Fruit fly (Drosophila melanogaster) whole organism, embryonic: Measurements from ENCODE around the gene Snx21.
A peak's percentile ranks its signal among the peaks of the same experiment; 100 is the strongest.

Source experiments
- CG10267 ChIP-seq: fragments of 200-800 bp; sonication (Bioruptor generic); optimal IDR thresholded peaks from 2 replicates; lab custom pipeline; 2018; ENCODE audit warnings: missing biosample characterization, mild to moderate bottlenecking, missing genetic modification characterization, moderate library complexity
- CG1233 ChIP-seq: fragments of 200-800 bp; sonication (Bioruptor generic); optimal IDR thresholded peaks from 4 replicates; lab custom pipeline; 2018; ENCODE audit warnings: missing biosample characterization, mild to moderate bottlenecking, missing genetic modification characterization
- CG13123 ChIP-seq: fragments of 200-800 bp; sonication (Bioruptor generic); optimal IDR thresholded peaks from 2 replicates; lab custom pipeline; 2016; ENCODE audit warnings: missing biosample characterization, missing genetic modification characterization
- CG14441 ChIP-seq: fragments of 200-800 bp; sonication (Bioruptor generic); IDR thresholded peaks from 2 replicates; pipeline ENCODE4 v1.3.6; 2022; ENCODE audit warnings: missing biosample characterization, missing genetic modification characterization
- CG15479 ChIP-seq: fragments of 200-800 bp; sonication (Bioruptor generic); optimal IDR thresholded peaks from 3 replicates; lab custom pipeline; 2019; ENCODE audit warnings: missing biosample characterization, mild to moderate bottlenecking, missing genetic modification characterization, moderate library complexity
- CG18599 ChIP-seq: fragments of 200-800 bp; sonication (Bioruptor generic); optimal IDR thresholded peaks from 3 replicates; lab custom pipeline; 2017; ENCODE audit warnings: missing biosample characterization, missing genetic modification characterization, mild to moderate bottlenecking, moderate library complexity, missing genetic modification reagents
- CG2875 ChIP-seq: fragments of 200-800 bp; sonication (Bioruptor generic); optimal IDR thresholded peaks from 2 replicates; lab custom pipeline; 2017; ENCODE audit warnings: missing biosample characterization, mild to moderate bottlenecking, missing genetic modification characterization, missing genetic modification reagents
- CG34376 ChIP-seq: fragments of 200-800 bp; sonication (Bioruptor generic); optimal IDR thresholded peaks from 2 replicates; lab custom pipeline; 2018; ENCODE audit warnings: missing biosample characterization, mild to moderate bottlenecking, missing genetic modification characterization
- CG3838 ChIP-seq: fragments of 200-800 bp; sonication (Bioruptor generic); optimal IDR thresholded peaks from 3 replicates; lab custom pipeline; 2016; ENCODE audit warnings: missing biosample characterization, missing genetic modification characterization
- CG4282 ChIP-seq: fragments of 200-800 bp; sonication (Bioruptor generic); optimal IDR thresholded peaks from 2 replicates; lab custom pipeline; 2016; ENCODE audit warnings: missing biosample characterization, missing genetic modification characterization
- CG4328 ChIP-seq: fragments of 200-800 bp; sonication (Bioruptor generic); optimal IDR thresholded peaks from 3 replicates; lab custom pipeline; 2017; ENCODE audit warnings: missing biosample characterization, missing genetic modification reagents, missing genetic modification characterization
- CG43689 ChIP-seq: fragments of 200-800 bp; sonication (Bioruptor generic); IDR thresholded peaks from 2 replicates; pipeline ENCODE4 v1.3.6; 2022; ENCODE audit warnings: missing biosample characterization, missing genetic modification characterization
- CG4707 ChIP-seq: fragments of 200-800 bp; sonication (Bioruptor generic); optimal IDR thresholded peaks from 2 replicates; lab custom pipeline; 2018; ENCODE audit warnings: missing biosample characterization, mild to moderate bottlenecking, missing genetic modification characterization, moderate library complexity
- CG7928 ChIP-seq: fragments of 200-800 bp; sonication (Bioruptor generic); optimal IDR thresholded peaks from 2 replicates; lab custom pipeline; 2017; ENCODE audit warnings: missing biosample characterization, mild to moderate bottlenecking, missing genetic modification characterization
- CG7963 ChIP-seq: fragments of 200-800 bp; sonication (Bioruptor generic); IDR thresholded peaks from 3 replicates; pipeline ENCODE4 v1.3.6; 2022; ENCODE audit warnings: missing biosample characterization, missing genetic modification characterization; ENCODE audit not compliant: partially characterized antibody
- CG9817 ChIP-seq: fragments of 200-800 bp; sonication (Bioruptor generic); optimal IDR thresholded peaks from 2 replicates; lab custom pipeline; 2018; ENCODE audit warnings: missing biosample characterization, mild to moderate bottlenecking, missing genetic modification characterization, moderate library complexity
- CTCF ChIP-seq: fragments of 200-800 bp; sonication (Bioruptor generic); optimal IDR thresholded peaks from 2 replicates; lab custom pipeline; 2017; ENCODE audit warnings: missing biosample characterization, mild to moderate bottlenecking, missing genetic modification characterization, moderate library complexity
- CkIIα-i1 ChIP-seq: fragments of 200-800 bp; sonication (Bioruptor generic); IDR thresholded peaks from 2 replicates; pipeline ENCODE4 v1.3.6; 2022; ENCODE audit warnings: missing biosample characterization, missing genetic modification characterization
- H2.0 ChIP-seq: fragments of 200-800 bp; sonication (Bioruptor generic); IDR thresholded peaks from 2 replicates; pipeline ENCODE4 v1.3.6; 2022; ENCODE audit warnings: missing biosample characterization, missing genetic modification characterization
- HmgZ ChIP-seq: fragments of 200-800 bp; sonication (Bioruptor generic); optimal IDR thresholded peaks from 2 replicates; lab custom pipeline; 2018; ENCODE audit warnings: missing biosample characterization, mild to moderate bottlenecking, missing genetic modification characterization
- Hr39 ChIP-seq: fragments of >200 bp; optimal IDR thresholded peaks from 2 replicates; lab custom pipeline; 2017
- Max ChIP-seq: fragments of 200-800 bp; sonication (Bioruptor generic); optimal IDR thresholded peaks from 2 replicates; lab custom pipeline; 2016; ENCODE audit warnings: missing biosample characterization, mild to moderate bottlenecking, missing genetic modification characterization
- Nf-YA ChIP-seq: fragments of 200-800 bp; sonication (Bioruptor generic); IDR thresholded peaks from 2 replicates; pipeline ENCODE4 v1.3.6; 2022; ENCODE audit warnings: missing biosample characterization, missing genetic modification characterization
- Oaz ChIP-seq: fragments of 200-800 bp; sonication (Bioruptor generic); IDR thresholded peaks from 2 replicates; pipeline ENCODE4 v1.3.6; 2022; ENCODE audit warnings: missing biosample characterization, missing genetic modification characterization
- Poxn ChIP-seq: fragments of 200-800 bp; sonication (Bioruptor generic); IDR thresholded peaks from 2 replicates; pipeline ENCODE4 v1.3.6; 2022; ENCODE audit warnings: missing biosample characterization, missing genetic modification characterization
- Ptx1 ChIP-seq: fragments of 200-800 bp; sonication (Bioruptor generic); IDR thresholded peaks from 2 replicates; pipeline ENCODE4 v1.3.6; 2022; ENCODE audit warnings: missing biosample characterization, missing genetic modification characterization
- Tbp ChIP-seq: fragments of >200 bp; optimal IDR thresholded peaks from 2 replicates; lab custom pipeline; 2018; ENCODE audit warnings: missing biosample characterization, missing genetic modification characterization
- Trl ChIP-seq, 3 experiments: fragments of >200 bp in 2 of 3; fragments of 200-800 bp in 1 of 3; sonication (Bioruptor generic) in 1 of 3; optimal IDR thresholded peaks; 2 replicates in 1 of 3; 3 replicates in 2 of 3; lab custom pipeline; 2016 to 2017; ENCODE audit warnings: missing biosample characterization in 1 of 3, missing genetic modification characterization in 1 of 3
- ara ChIP-seq: fragments of 200-800 bp; sonication (Bioruptor generic); IDR thresholded peaks from 2 replicates; pipeline ENCODE4 v1.3.6; 2022; ENCODE audit warnings: missing biosample characterization, missing genetic modification characterization
- chif ChIP-seq, 2 experiments: fragments of 200-800 bp; sonication (Bioruptor generic); optimal IDR thresholded peaks; 3 replicates each; lab custom pipeline; 2016; ENCODE audit warnings: missing biosample characterization in 2 of 2, missing genetic modification characterization in 2 of 2
- croc ChIP-seq: fragments of 200-800 bp; sonication (Bioruptor generic); conservative IDR thresholded peaks from 3 replicates; pipeline ENCODE4 v1.3.6; 2022; ENCODE audit warnings: missing biosample characterization, missing genetic modification characterization
- crol ChIP-seq: fragments of 200-800 bp; sonication (Bioruptor generic); IDR thresholded peaks from 2 replicates; pipeline ENCODE4 v1.3.6; 2022; ENCODE audit warnings: missing biosample characterization, missing genetic modification characterization
- cwo ChIP-seq: fragments of 200-800 bp; sonication (Bioruptor generic); optimal IDR thresholded peaks from 3 replicates; lab custom pipeline; 2017; ENCODE audit warnings: missing biosample characterization, missing genetic modification characterization, mild to moderate bottlenecking, moderate library complexity, missing genetic modification reagents
- dimm ChIP-seq: fragments of 200-800 bp; sonication (Bioruptor generic); IDR thresholded peaks from 2 replicates; pipeline ENCODE4 v1.3.6; 2022; ENCODE audit warnings: missing biosample characterization, missing genetic modification characterization
- fru ChIP-seq: fragments of >200 bp; optimal IDR thresholded peaks from 2 replicates; lab custom pipeline; 2017
- fu2 ChIP-seq: fragments of 200-800 bp; sonication (Bioruptor generic); optimal IDR thresholded peaks from 2 replicates; lab custom pipeline; 2016; ENCODE audit warnings: missing biosample characterization, missing genetic modification characterization
- ham ChIP-seq: fragments of 200-800 bp; sonication (Bioruptor generic); IDR thresholded peaks from 2 replicates; pipeline ENCODE4 v1.3.6; 2022; ENCODE audit warnings: missing biosample characterization, missing genetic modification characterization
- hth ChIP-seq: fragments of >200 bp; optimal IDR thresholded peaks from 2 replicates; lab custom pipeline; 2017; ENCODE audit warnings: inconsistent platforms
- jigr1 ChIP-seq: fragments of 200-800 bp; sonication (Bioruptor generic); IDR thresholded peaks from 3 replicates; pipeline ENCODE4 v1.3.6; 2022; ENCODE audit warnings: missing biosample characterization, missing genetic modification characterization
- klu ChIP-seq: fragments of 200-800 bp; sonication (Bioruptor generic); IDR thresholded peaks from 2 replicates; pipeline ENCODE4 v1.3.6; 2022; ENCODE audit warnings: missing biosample characterization, missing genetic modification characterization
- lab ChIP-seq: fragments of 200-800 bp; sonication (Bioruptor generic); optimal IDR thresholded peaks from 3 replicates; lab custom pipeline; 2017; ENCODE audit warnings: missing biosample characterization, missing genetic modification characterization, mild to moderate bottlenecking, moderate library complexity, missing genetic modification reagents
- maf-S ChIP-seq: fragments of 200-800 bp; sonication (Bioruptor generic); optimal IDR thresholded peaks from 2 replicates; lab custom pipeline; 2016; ENCODE audit warnings: missing biosample characterization, missing genetic modification characterization
- mirr ChIP-seq: fragments of 200-800 bp; sonication (Bioruptor generic); optimal IDR thresholded peaks from 3 replicates; lab custom pipeline; 2018; ENCODE audit warnings: missing biosample characterization, mild to moderate bottlenecking, missing genetic modification characterization
- pho ChIP-seq: fragments of 200-800 bp; sonication (Bioruptor generic); optimal IDR thresholded peaks from 2 replicates; lab custom pipeline; 2016; ENCODE audit warnings: missing biosample characterization, missing genetic modification characterization
- pros ChIP-seq: fragments of 200-800 bp; sonication (Bioruptor generic); optimal IDR thresholded peaks from 3 replicates; lab custom pipeline; 2019; ENCODE audit warnings: missing biosample characterization, mild to moderate bottlenecking, missing genetic modification characterization, moderate library complexity
- run ChIP-seq: fragments of 200-800 bp; sonication (Bioruptor generic); optimal IDR thresholded peaks from 3 replicates; lab custom pipeline; 2018; ENCODE audit warnings: missing biosample characterization, mild to moderate bottlenecking, missing genetic modification characterization
- sd ChIP-seq: fragments of 200-800 bp; sonication (Bioruptor generic); optimal IDR thresholded peaks from 3 replicates; lab custom pipeline; 2018; ENCODE audit warnings: missing biosample characterization, mild to moderate bottlenecking, missing genetic modification characterization, moderate library complexity
- slbo ChIP-seq: fragments of 200-800 bp; sonication (Bioruptor generic); IDR thresholded peaks from 2 replicates; pipeline ENCODE4 v1.3.6; 2022; ENCODE audit warnings: missing biosample characterization, missing genetic modification characterization
- tin ChIP-seq: fragments of 200-800 bp; sonication (Bioruptor generic); optimal IDR thresholded peaks from 3 replicates; lab custom pipeline; 2016; ENCODE audit warnings: missing biosample characterization, missing genetic modification characterization
- tna ChIP-seq: fragments of 200-800 bp; sonication (Bioruptor generic); IDR thresholded peaks from 2 replicates; pipeline ENCODE4 v1.3.6; 2022; ENCODE audit warnings: missing biosample characterization, missing genetic modification characterization; ENCODE audit not compliant: partially characterized antibody
- yki ChIP-seq: fragments of >200 bp; optimal IDR thresholded peaks from 3 replicates; lab custom pipeline; 2018
- z ChIP-seq: fragments of 200-800 bp; sonication (Bioruptor generic); IDR thresholded peaks from 3 replicates; pipeline ENCODE4 v1.3.6; 2022; ENCODE audit warnings: missing biosample characterization, missing genetic modification characterization

The Snx21 gene

DNA sequence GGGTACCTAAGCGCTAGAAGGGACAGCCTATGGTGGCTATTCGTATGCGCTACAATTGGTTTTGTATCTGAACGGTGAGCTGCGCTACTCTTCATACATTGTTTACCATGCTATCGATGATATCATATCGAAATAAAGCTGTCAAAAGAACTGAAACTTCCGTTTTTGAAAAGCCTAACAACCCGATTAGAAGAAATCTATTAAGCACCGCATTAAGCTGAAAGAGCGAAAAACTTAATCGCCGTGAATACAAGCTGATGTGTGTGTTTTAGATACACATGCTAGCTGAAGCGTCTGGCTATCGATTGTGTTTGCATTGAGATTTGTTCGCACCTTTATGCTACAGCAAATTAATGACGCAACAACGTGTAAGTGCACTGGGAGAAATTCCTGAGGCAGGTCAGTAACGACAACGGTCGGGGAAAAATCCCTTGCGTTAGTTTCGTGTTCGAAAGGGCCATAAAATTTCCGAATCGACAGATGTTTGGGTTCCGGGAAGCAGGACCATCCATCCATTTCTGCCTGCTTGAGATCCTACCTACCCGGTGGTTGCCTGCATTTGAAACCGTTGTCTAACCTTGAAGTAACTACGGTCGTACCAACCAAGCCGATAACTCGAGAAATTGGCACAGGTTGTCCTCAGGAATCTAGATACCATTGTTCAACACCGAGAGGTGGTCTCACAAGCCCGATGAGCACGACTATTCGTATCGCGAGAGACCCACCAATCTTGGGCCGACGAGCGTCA lies 15.0 kb downstream of the Snx21 start (continued):
- TF ChIP-seq ham (GFP tag; lab: Robert Waterston, UW) (no peak), Tbp (GFP tag; lab: Kevin White, UChicago) (no peak), croc (peak; percentile 42; the same call in 2 of the 3 replicates), hth (lab: Kevin White, UChicago) (no peak), CG7928 (peak; percentile 61), chif (GFP tag; optimal IDR thresholded peaks at IDR 0.05; lab: Kevin White, UChicago) (peak; percentile 17 to 76), CG18599 (GFP tag; lab: Kevin White, UChicago) (peak; percentile 92), Hr39 (lab: Kevin White, UChicago) (no peak), CG4328 (GFP tag; lab: Kevin White, UChicago) (peak; percentile 30), CG13123 (peak; percentile 5), tna (no peak), CG43689 (GFP tag; lab: Robert Waterston, UW) (no peak), CG9817 (peak; percentile 34), z (GFP tag; lab: Robert Waterston, UW) (no peak), CG3838 (peak; percentile 71), slbo (GFP tag; lab: Robert Waterston, UW) (no peak), CTCF (GFP tag; lab: Kevin White, UChicago) (no peak), maf-S (GFP tag; lab: Kevin White, UChicago) (peak; percentile 78), pho (peak; percentile 63), crol (GFP tag; lab: Robert Waterston, UW) (no peak), CG4707 (GFP tag; lab: Kevin White, UChicago) (peak; percentile 30), run (tag; lab: Kevin White, UChicago) (no peak), CG14441 (no peak), CG1233 (GFP tag; lab: Kevin White, UChicago) (peak; percentile 81), jigr1 (GFP tag; lab: Robert Waterston, UW) (no peak), Trl (optimal IDR thresholded peaks at IDR 0.05; lab: Kevin White, UChicago) (no peak), Trl (GFP tag; optimal IDR thresholded peaks at IDR 0.05; lab: Kevin White, UChicago) (peak; percentile 86), yki (lab: Kevin White, UChicago) (no peak), pros (GFP tag; lab: Kevin White, UChicago) (peak; percentile 31), Ptx1 (GFP tag; lab: Robert Waterston, UW) (no peak), CG2875 (GFP tag; lab: Kevin White, UChicago) (peak; percentile 56), Nf-YA (GFP tag; lab: Robert Waterston, UW) (no peak), fru (lab: Kevin White, UChicago) (no peak), CG10267 (tag; lab: Kevin White, UChicago) (peak; percentile 79), lab (peak; percentile 95), cwo (peak; percentile 88), dimm (GFP tag; lab: Robert Waterston, UW) (no peak), Oaz (GFP tag; lab: Robert Waterston, UW) (no peak), ara (GFP tag; lab: Robert Waterston, UW) (no peak), Poxn (no peak), tin (GFP tag; lab: Kevin White, UChicago) (peak; percentile 58), HmgZ (peak; percentile 85), CG7963 (no peak), CkIIα-i1 (GFP tag; lab: Robert Waterston, UW) (no peak), H2.0 (GFP tag; lab: Robert Waterston, UW) (no peak), fu2 (peak; percentile 69), CG34376 (GFP tag; lab: Kevin White, UChicago) (peak; percentile 76), CG4282 (GFP tag; lab: Kevin White, UChicago) (peak; percentile 60), mirr (GFP tag; lab: Kevin White, UChicago) (peak; percentile 87), CG15479 (GFP tag; lab: Kevin White, UChicago) (peak; percentile 92), klu (GFP tag; lab: Robert Waterston, UW) (no peak), sd (tag; lab: Kevin White, UChicago) (peak; percentile 51), Max (peak; percentile 50)
